Worm (Caenorhabditis elegans) whole organism, early embryonic: ENCODE data around the gene srbc-42.

ENCODE experiments used
- B0310.2 ChIP-seq: sonication (generic microtip); optimal IDR thresholded peaks from 2 replicates; lab custom pipeline; 2016; ENCODE audit warnings: mild to moderate bottlenecking, missing genetic modification characterization, missing compliant biosample characterization
- F13C5.2 ChIP-seq: sonication (generic microtip); optimal IDR thresholded peaks from 2 replicates; lab custom pipeline; 2017; ENCODE audit warnings: mild to moderate bottlenecking, missing genetic modification characterization, inconsistent platforms, missing compliant biosample characterization
- ama-1 ChIP-seq: fragments of 150-350 bp; optimal IDR thresholded peaks from 2 replicates; lab custom pipeline; 2014
- ceh-36 ChIP-seq: sonication (generic microtip); optimal IDR thresholded peaks from 2 replicates; lab custom pipeline; 2016; ENCODE audit warnings: missing genetic modification characterization, inconsistent platforms, missing compliant biosample characterization
- ets-7 ChIP-seq: sonication (generic microtip); optimal IDR thresholded peaks from 2 replicates; lab custom pipeline; 2016; ENCODE audit warnings: missing genotype, missing genetic modification characterization, missing compliant biosample characterization
- flt-1 ChIP-seq: fragments of 200-800 bp; sonication (Bioruptor generic); IDR thresholded peaks from 2 replicates; pipeline ENCODE4 v1.3.6; 2022; ENCODE audit warnings: missing genetic modification characterization, missing compliant biosample characterization
- hmbx-1 ChIP-seq: sonication (generic microtip); optimal IDR thresholded peaks from 2 replicates; lab custom pipeline; 2016; ENCODE audit warnings: mild to moderate bottlenecking, missing genetic modification characterization, missing compliant biosample characterization
- hnd-1 ChIP-seq: sonication (generic microtip); optimal IDR thresholded peaks from 2 replicates; lab custom pipeline; 2016; ENCODE audit warnings: missing genetic modification characterization, missing compliant biosample characterization
- pes-1 ChIP-seq: fragments of 200-800 bp; sonication (Bioruptor generic); IDR thresholded peaks from 2 replicates; pipeline ENCODE4 v1.3.6; 2022; ENCODE audit warnings: missing genetic modification reagents, missing genetic modification characterization, missing compliant biosample characterization
- scrt-1 ChIP-seq: fragments of 200-800 bp; sonication (Bioruptor generic); IDR thresholded peaks from 2 replicates; pipeline ENCODE4 v1.3.6; 2022; ENCODE audit warnings: missing genetic modification characterization, missing compliant biosample characterization
- sea-1 ChIP-seq: fragments of 200-800 bp; sonication (Bioruptor generic); conservative IDR thresholded peaks from 2 replicates; pipeline ENCODE4 v1.3.6; 2022; ENCODE audit warnings: missing genetic modification characterization, missing compliant biosample characterization
- tbx-37 ChIP-seq: fragments of 200-800 bp; sonication (Bioruptor generic); conservative IDR thresholded peaks from 2 replicates; pipeline ENCODE4 v1.3.6; 2022; ENCODE audit warnings: missing genetic modification reagents, missing genetic modification characterization, missing compliant biosample characterization
- tra-4 ChIP-seq: sonication (generic microtip); optimal IDR thresholded peaks from 2 replicates; lab custom pipeline; 2017; ENCODE audit warnings: missing genetic modification characterization, missing compliant biosample characterization

DNA sequence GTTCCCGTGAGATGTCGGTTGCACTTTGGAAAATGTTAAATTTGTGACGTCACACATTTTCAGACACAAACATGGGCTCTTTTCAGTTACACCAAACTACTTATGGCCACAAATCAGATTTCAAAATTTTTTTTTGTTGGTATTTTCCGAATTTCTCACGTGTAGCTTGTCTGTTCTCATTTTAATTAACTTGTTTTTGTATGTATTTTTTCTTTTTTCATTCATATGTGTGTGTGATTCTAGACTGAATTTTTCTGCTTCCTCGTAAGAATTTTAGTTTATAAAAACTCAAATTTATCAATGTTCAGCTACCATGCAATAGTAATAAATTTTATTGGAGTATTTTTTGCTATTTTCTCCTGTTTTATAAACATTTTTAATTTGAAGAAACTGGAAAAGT is 34.2 kb downstream of the srbc-42 start, which contains the start of gene srbc-22:
- no peak for TF ChIP-seq flt-1 (GFP tag; lab: Robert Waterston, UW)
- no peak for TF ChIP-seq ama-1
- no peak for TF ChIP-seq scrt-1 (GFP tag; lab: Robert Waterston, UW)
- TF ChIP-seq pes-1 (GFP tag; lab: Robert Waterston, UW), result no peak
- no peak for TF ChIP-seq sea-1 (GFP tag; lab: Robert Waterston, UW)
- TF ChIP-seq tra-4, result no peak
- TF ChIP-seq hnd-1, result no peak
- TF ChIP-seq ceh-36 (tag; lab: Kevin White, UChicago), result no peak
- no peak for TF ChIP-seq F13C5.2 (tag; lab: Kevin White, UChicago)
- no peak for TF ChIP-seq B0310.2 (tag; lab: Kevin White, UChicago)
- TF ChIP-seq hmbx-1 (tag; lab: Kevin White, UChicago), result no peak
- TF ChIP-seq tbx-37 (GFP tag; lab: Robert Waterston, UW), result no peak
- TF ChIP-seq ets-7, result no peak
